Worm (Caenorhabditis elegans): Measurements from ENCODE around the gene F36H9.4.

Gene F36H9.4

ce11 chrV:1804034-1804542 is 25.1 kb upstream of the F36H9.4 start:
- TF ChIP-seq sdc-2 (tag; optimal IDR thresholded peaks at IDR 0.05): no peak
- no peak for TF ChIP-seq ceh-30 (tag; optimal IDR thresholded peaks at IDR 0.05)
- TF ChIP-seq che-1 (tag; optimal IDR thresholded peaks at IDR 0.05): no peak
- no peak for TF ChIP-seq pag-3 (tag; optimal IDR thresholded peaks at IDR 0.05; ENCODE audit: borderline replicate concordance)
- TF ChIP-seq F13H6.1 (tag; optimal IDR thresholded peaks at IDR 0.05): no peak
- TF ChIP-seq C38D4.7 (GFP tag; optimal IDR thresholded peaks at IDR 0.05): no peak
- no peak for TF ChIP-seq dve-1 (tag; optimal IDR thresholded peaks at IDR 0.05)
- TF ChIP-seq tbx-7 (tag; optimal IDR thresholded peaks at IDR 0.05): no peak
- no peak for TF ChIP-seq ahr-1 (tag; optimal IDR thresholded peaks at IDR 0.05)
- no peak for TF ChIP-seq ceh-19 (GFP tag; optimal IDR thresholded peaks at IDR 0.05)
- no peak for TF ChIP-seq elt-2 (tag; optimal IDR thresholded peaks at IDR 0.05)
- no peak for TF ChIP-seq unc-55 (GFP tag; optimal IDR thresholded peaks at IDR 0.05)

ce11 chrV:1803043-1803442 is 24.0 kb upstream of the F36H9.4 start, which contains the start of gene srt-41:
TSS of gene srt-41 (minus strand) at chrV:1803143.
- no peak for TF ChIP-seq K09A11.1 (tag; optimal IDR thresholded peaks at IDR 0.05; ENCODE audit: insufficient read depth)
- no peak for TF ChIP-seq unc-55 (GFP tag; optimal IDR thresholded peaks at IDR 0.05)
- no peak for TF ChIP-seq ceh-2 (tag; optimal IDR thresholded peaks at IDR 0.05)
- TF ChIP-seq gmeb-2 (tag; optimal IDR thresholded peaks at IDR 0.05): no peak
- TF ChIP-seq ceh-19 (GFP tag; optimal IDR thresholded peaks at IDR 0.05): no peak

- TF ChIP-seq elt-2 (tag; optimal IDR thresholded peaks at IDR 0.05): no peak
- TF ChIP-seq pros-1 (tag; optimal IDR thresholded peaks at IDR 0.05): no peak
- TF ChIP-seq che-1 (tag; optimal IDR thresholded peaks at IDR 0.05): no peak
- TF ChIP-seq hlh-30 (tag; optimal IDR thresholded peaks at IDR 0.05; ENCODE audit: insufficient read depth): no peak
- TF ChIP-seq fax-1 (tag; optimal IDR thresholded peaks at IDR 0.05): no peak
- no peak for TF ChIP-seq ceh-31 (tag; optimal IDR thresholded peaks at IDR 0.05)
- TF ChIP-seq ztf-16 (tag; optimal IDR thresholded peaks at IDR 0.05): no peak
- TF ChIP-seq ceh-9 (tag; optimal IDR thresholded peaks at IDR 0.05): no peak
- no peak for TF ChIP-seq K02D7.2 (tag; optimal IDR thresholded peaks at IDR 0.05)
- no peak for TF ChIP-seq hlh-15 (tag; optimal IDR thresholded peaks at IDR 0.05)
- TF ChIP-seq pha-2 (tag; optimal IDR thresholded peaks at IDR 0.05): no peak
- no peak for TF ChIP-seq ceh-19 (GFP tag; optimal IDR thresholded peaks at IDR 0.05)
- TF ChIP-seq syd-9 (tag; optimal IDR thresholded peaks at IDR 0.05): no peak
- TF ChIP-seq ceh-18 (tag; optimal IDR thresholded peaks at IDR 0.05): no peak
- TF ChIP-seq nhr-232 (tag; optimal IDR thresholded peaks at IDR 0.05): no peak
Measured at ce11 chrV:1797900-1798299, 18.9 kb upstream of the F36H9.4 start, which contains the start of gene F36H9.10. TSS of gene F36H9.10 (plus strand) at chrV:1798200.

- no peak for TF ChIP-seq pat-9 (tag; optimal IDR thresholded peaks at IDR 0.05)
- TF ChIP-seq hlh-30 (tag; optimal IDR thresholded peaks at IDR 0.05; ENCODE audit: insufficient read depth): no peak
- TF ChIP-seq dve-1 (tag; optimal IDR thresholded peaks at IDR 0.05): no peak
- TF ChIP-seq F13H6.1 (tag; optimal IDR thresholded peaks at IDR 0.05): no peak
- TF ChIP-seq ama-1 (optimal IDR thresholded peaks at IDR 0.05): no peak
- no peak for TF ChIP-seq ceh-45 (GFP tag; IDR thresholded peaks at IDR 0.05)
- no peak for TF ChIP-seq madf-2 (tag; optimal IDR thresholded peaks at IDR 0.05)
- TF ChIP-seq ceh-22 (tag; optimal IDR thresholded peaks at IDR 0.05): no peak
- no peak for TF ChIP-seq Y22D7AL.16 (tag; optimal IDR thresholded peaks at IDR 0.05)
- no peak for TF ChIP-seq T23F11.4 (GFP tag; optimal IDR thresholded peaks at IDR 0.05)
- TF ChIP-seq ceh-9 (tag; optimal IDR thresholded peaks at IDR 0.05): no peak
- no peak for TF ChIP-seq ztf-16 (tag; optimal IDR thresholded peaks at IDR 0.05)
- no peak for TF ChIP-seq ceh-6 (GFP tag; optimal IDR thresholded peaks at IDR 0.05)
- TF ChIP-seq sox-2 (GFP tag; IDR thresholded peaks at IDR 0.05): no peak
- TF ChIP-seq pros-1 (tag; optimal IDR thresholded peaks at IDR 0.05): no peak
- TF ChIP-seq odd-2 (tag; optimal IDR thresholded peaks at IDR 0.05): no peak
- TF ChIP-seq ceh-19 (GFP tag; optimal IDR thresholded peaks at IDR 0.05): no peak
- TF ChIP-seq sdc-2 (tag; optimal IDR thresholded peaks at IDR 0.05): no peak
Measured at ce11 chrV:1794218-1794617, 15.2 kb upstream of the F36H9.4 start, which contains the start of gene F36H9.1. TSS of gene F36H9.1 (plus strand) at chrV:1794518.
